Fruit fly (Drosophila melanogaster): ENCODE data around the gene CG32214.

DNA sequence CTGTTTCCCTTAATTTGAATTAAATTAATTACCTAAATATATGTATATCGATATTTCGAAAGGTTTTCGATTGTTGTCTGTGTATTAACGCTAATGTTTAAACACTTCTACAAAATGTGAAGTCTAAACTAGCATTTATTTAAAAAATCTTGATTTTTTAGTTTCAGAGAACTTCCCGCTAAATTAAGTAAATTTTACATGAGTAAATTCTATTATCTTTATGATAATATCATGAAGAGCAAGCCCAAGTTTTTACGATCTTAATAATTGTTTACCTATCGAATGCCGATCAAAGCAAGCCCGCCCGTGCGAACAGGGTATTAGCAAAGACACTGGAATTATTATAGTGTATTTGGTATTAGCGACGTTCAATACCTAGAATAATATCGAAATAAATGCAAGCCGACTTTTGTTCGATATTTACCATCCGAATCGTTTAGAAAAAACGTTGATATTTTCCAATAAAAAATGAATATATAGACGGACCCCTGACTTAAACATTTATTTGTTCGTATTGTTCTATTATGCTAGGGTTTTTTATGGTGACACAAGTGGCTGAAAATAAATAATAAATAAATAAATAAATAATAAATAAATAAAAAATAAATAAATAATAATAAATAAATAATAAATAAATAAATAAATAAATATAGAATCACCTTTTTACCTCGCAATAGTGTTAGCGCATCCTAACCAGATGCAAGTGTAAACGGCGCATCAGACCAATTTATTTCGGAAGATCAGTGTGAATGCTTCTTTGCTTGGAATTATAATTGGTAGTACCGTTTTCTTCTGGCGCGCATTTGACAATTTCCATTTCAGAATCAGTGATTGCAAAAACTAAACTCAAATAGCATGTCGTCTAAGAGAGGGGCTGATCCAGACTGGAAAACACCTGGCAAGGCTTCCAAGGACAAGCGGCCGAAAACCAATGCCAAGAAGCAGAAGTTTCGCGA, 20.5 kb upstream of the CG32214 start, which contains the start of the genes CG33062 and Chd3:
- no peak for TF ChIP-seq dac (GFP tag; optimal IDR thresholded peaks at IDR 0.05)
- TF ChIP-seq topi (GFP tag; optimal IDR thresholded peaks at IDR 0.05): no peak
- no peak for TF ChIP-seq Ets96B (tag; optimal IDR thresholded peaks at IDR 0.05)
- TF ChIP-seq fkh (GFP tag; optimal IDR thresholded peaks at IDR 0.05): peak; percentile 45
- no peak for TF ChIP-seq salr (GFP tag; optimal IDR thresholded peaks at IDR 0.05)
- no peak for TF ChIP-seq Lpt (GFP tag; optimal IDR thresholded peaks at IDR 0.05)
- no peak for TF ChIP-seq Sox102F (GFP tag; optimal IDR thresholded peaks at IDR 0.05)
- no peak for TF ChIP-seq fd59A (GFP tag; optimal IDR thresholded peaks at IDR 0.05)
- no peak for TF ChIP-seq Eip93F (GFP tag; optimal IDR thresholded peaks at IDR 0.05)
- no peak for TF ChIP-seq CG6808 (GFP tag; optimal IDR thresholded peaks at IDR 0.05)
- no peak for TF ChIP-seq CG10669 (GFP tag; optimal IDR thresholded peaks at IDR 0.05)
- TF ChIP-seq CG31627 (GFP tag; optimal IDR thresholded peaks at IDR 0.05): no peak
- no peak for TF ChIP-seq Smox (GFP tag; optimal IDR thresholded peaks at IDR 0.05)
- TF ChIP-seq svp (GFP tag): peak; percentile 42
